Worm (Caenorhabditis elegans): ENCODE data around the gene Y47D7A.2.

The Y47D7A.2 gene

DNA sequence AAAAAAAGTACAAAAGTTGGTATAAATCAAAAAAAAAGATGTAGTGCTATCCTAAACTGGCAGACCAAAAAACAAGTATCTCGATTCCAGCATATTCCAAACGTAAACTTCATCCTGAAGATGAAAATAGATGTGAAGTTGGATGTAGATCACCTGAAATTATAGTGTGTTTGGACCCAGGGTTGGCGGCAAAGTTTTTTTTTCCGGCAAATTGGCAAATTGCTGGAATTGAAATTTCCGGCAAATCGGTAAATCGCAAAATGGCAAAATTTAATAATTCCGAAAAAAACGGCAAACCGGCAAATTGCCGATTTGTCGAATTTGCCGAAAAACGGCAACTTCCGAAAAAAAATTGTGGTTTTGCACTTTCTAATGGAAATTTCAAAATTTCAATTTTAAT is 35.6 kb upstream of the Y47D7A.2 start, which contains the start of gene F13A2.2:
TSS of gene F13A2.2 (minus strand) at position 101 of the 400 bp plus-strand sequence.
- TF ChIP-seq ztf-23 (GFP tag; IDR thresholded peaks at IDR 0.05) (no peak), klf-2 (GFP tag; conservative IDR thresholded peaks at IDR 0.05) (no peak), ref-1 (GFP tag; conservative IDR thresholded peaks at IDR 0.05) (no peak), flt-1 (GFP tag; IDR thresholded peaks at IDR 0.05) (no peak), ztf-29 (GFP tag; IDR thresholded peaks at IDR 0.05) (no peak), T22C8.4 (GFP tag; IDR thresholded peaks at IDR 0.05) (no peak), cog-1 (tag; optimal IDR thresholded peaks at IDR 0.05) (no peak), med-1 (GFP tag; optimal IDR thresholded peaks at IDR 0.05; ENCODE audit: insufficient read depth) (no peak), tab-1 (GFP tag; IDR thresholded peaks at IDR 0.05) (no peak)

ce11 chrV:4386173-4386572 is 33.9 kb upstream of the Y47D7A.2 start, which contains the start of gene F13A2.10:
Gene F13A2.10 (minus strand): TSS chrV:4386273.
- no peak for TF ChIP-seq tab-1 (GFP tag; IDR thresholded peaks at IDR 0.05)
- TF ChIP-seq ztf-23 (GFP tag; IDR thresholded peaks at IDR 0.05) = no peak
- no peak for TF ChIP-seq ref-1 (GFP tag; conservative IDR thresholded peaks at IDR 0.05)
- TF ChIP-seq flt-1 (GFP tag; IDR thresholded peaks at IDR 0.05) = no peak
- no peak for TF ChIP-seq ztf-29 (GFP tag; IDR thresholded peaks at IDR 0.05)
- no peak for TF ChIP-seq T22C8.4 (GFP tag; IDR thresholded peaks at IDR 0.05)
- no peak for TF ChIP-seq cog-1 (tag; optimal IDR thresholded peaks at IDR 0.05)
- no peak for TF ChIP-seq klf-2 (GFP tag; conservative IDR thresholded peaks at IDR 0.05)
- no peak for TF ChIP-seq med-1 (GFP tag; optimal IDR thresholded peaks at IDR 0.05; ENCODE audit: insufficient read depth)

DNA sequence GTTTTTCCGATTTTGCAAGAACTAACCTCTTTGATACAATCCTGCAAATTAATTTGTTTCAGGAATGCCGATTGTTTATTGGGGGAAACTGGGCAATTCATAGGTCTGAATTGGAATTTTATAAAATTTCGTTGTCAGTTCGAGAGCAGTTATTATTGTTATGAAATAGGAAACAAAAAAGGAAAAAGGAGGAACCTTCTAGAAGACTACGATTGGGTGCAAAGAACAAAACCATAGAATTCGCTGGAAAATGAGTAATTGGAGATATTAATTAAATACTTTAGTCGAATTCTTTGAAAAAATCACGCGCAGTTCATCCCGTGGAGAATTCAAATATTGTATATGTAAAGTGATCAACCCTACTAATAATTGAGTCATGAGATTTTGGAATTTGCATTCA is 32.7 kb upstream of the Y47D7A.2 start, which contains the start of gene F13A2.9:
TSS of gene F13A2.9 (minus strand) at position 101 of the 400 bp plus-strand sequence.
- TF ChIP-seq ztf-23 (GFP tag; IDR thresholded peaks at IDR 0.05) (no peak), tab-1 (GFP tag; IDR thresholded peaks at IDR 0.05) (no peak), klf-2 (GFP tag; conservative IDR thresholded peaks at IDR 0.05) (no peak), med-1 (GFP tag; optimal IDR thresholded peaks at IDR 0.05; ENCODE audit: insufficient read depth) (no peak), cog-1 (tag; optimal IDR thresholded peaks at IDR 0.05) (no peak), T22C8.4 (GFP tag; IDR thresholded peaks at IDR 0.05) (no peak), ref-1 (GFP tag; conservative IDR thresholded peaks at IDR 0.05) (no peak), flt-1 (GFP tag; IDR thresholded peaks at IDR 0.05) (no peak), ztf-29 (GFP tag; IDR thresholded peaks at IDR 0.05) (no peak)

DNA sequence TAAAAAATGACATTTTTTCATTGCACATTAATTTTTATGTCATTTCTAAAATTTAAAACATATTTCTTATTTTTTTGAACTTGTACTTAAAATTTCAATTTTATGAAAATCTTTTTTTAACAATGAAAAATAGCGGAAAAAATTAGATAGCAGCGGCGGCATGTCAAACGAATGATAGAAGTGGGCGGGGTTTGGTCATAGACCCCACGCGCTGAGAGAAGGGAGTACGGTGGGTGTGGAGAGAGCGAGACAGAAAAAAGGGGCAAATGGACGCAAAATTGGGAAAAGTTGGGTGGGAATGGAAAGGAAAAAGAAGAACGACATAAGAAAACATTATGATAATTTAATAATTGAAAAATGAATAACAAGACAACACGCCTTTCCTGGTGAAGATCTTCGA is 32.2 kb upstream of the Y47D7A.2 start:
- TF ChIP-seq ztf-29 (GFP tag; IDR thresholded peaks at IDR 0.05) (no peak), tab-1 (GFP tag; IDR thresholded peaks at IDR 0.05) (no peak), T22C8.4 (GFP tag; IDR thresholded peaks at IDR 0.05) (no peak), ref-1 (GFP tag; conservative IDR thresholded peaks at IDR 0.05) (no peak), med-1 (GFP tag; optimal IDR thresholded peaks at IDR 0.05; ENCODE audit: insufficient read depth) (no peak), ztf-23 (GFP tag; IDR thresholded peaks at IDR 0.05) (no peak), flt-1 (GFP tag; IDR thresholded peaks at IDR 0.05) (no peak), cog-1 (tag; optimal IDR thresholded peaks at IDR 0.05) (no peak), klf-2 (GFP tag; conservative IDR thresholded peaks at IDR 0.05) (no peak)

ce11 chrV:4396257-4396656 is 23.8 kb upstream of the Y47D7A.2 start, which contains the start of gene F13A2.3:
Gene F13A2.3 (minus strand): TSS chrV:4396357.
- no peak for TF ChIP-seq med-1 (GFP tag; optimal IDR thresholded peaks at IDR 0.05; ENCODE audit: insufficient read depth)
- no peak for TF ChIP-seq ztf-29 (GFP tag; IDR thresholded peaks at IDR 0.05)
- no peak for TF ChIP-seq flt-1 (GFP tag; IDR thresholded peaks at IDR 0.05)
- no peak for TF ChIP-seq ref-1 (GFP tag; conservative IDR thresholded peaks at IDR 0.05)
- no peak for TF ChIP-seq klf-2 (GFP tag; conservative IDR thresholded peaks at IDR 0.05)
- TF ChIP-seq cog-1 (tag; optimal IDR thresholded peaks at IDR 0.05) = no peak
- no peak for TF ChIP-seq tab-1 (GFP tag; IDR thresholded peaks at IDR 0.05)
- TF ChIP-seq T22C8.4 (GFP tag; IDR thresholded peaks at IDR 0.05) = no peak
- TF ChIP-seq ztf-23 (GFP tag; IDR thresholded peaks at IDR 0.05) = no peak

DNA sequence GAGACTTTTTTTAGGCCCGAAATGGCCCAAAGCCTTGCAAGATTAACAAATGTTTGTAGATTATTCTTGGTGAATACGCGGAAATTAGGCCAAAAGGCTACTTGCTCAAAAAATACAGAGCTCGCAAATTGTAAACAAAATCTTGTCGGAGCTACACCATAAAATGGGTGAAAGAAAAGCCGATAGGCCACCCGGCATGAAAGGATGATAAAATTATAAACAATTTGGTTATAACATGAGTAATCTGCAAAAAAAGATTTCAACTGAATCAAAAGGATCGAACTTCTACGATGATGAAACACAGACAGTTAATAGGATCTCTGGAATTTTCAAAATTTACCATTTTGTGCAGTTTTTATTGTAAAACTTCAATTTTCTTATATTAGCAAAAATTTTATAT is 21.9 kb upstream of the Y47D7A.2 start:
- TF ChIP-seq med-1 (GFP tag; optimal IDR thresholded peaks at IDR 0.05; ENCODE audit: insufficient read depth) = no peak
- TF ChIP-seq flt-1 (GFP tag; IDR thresholded peaks at IDR 0.05) = no peak
- TF ChIP-seq T22C8.4 (GFP tag; IDR thresholded peaks at IDR 0.05) = no peak
- TF ChIP-seq ztf-23 (GFP tag; IDR thresholded peaks at IDR 0.05) = no peak
- TF ChIP-seq cog-1 (tag; optimal IDR thresholded peaks at IDR 0.05) = no peak
- TF ChIP-seq ref-1 (GFP tag; conservative IDR thresholded peaks at IDR 0.05) = no peak
- TF ChIP-seq ztf-29 (GFP tag; IDR thresholded peaks at IDR 0.05) = no peak
- no peak for TF ChIP-seq tab-1 (GFP tag; IDR thresholded peaks at IDR 0.05)
- no peak for TF ChIP-seq klf-2 (GFP tag; conservative IDR thresholded peaks at IDR 0.05)

DNA sequence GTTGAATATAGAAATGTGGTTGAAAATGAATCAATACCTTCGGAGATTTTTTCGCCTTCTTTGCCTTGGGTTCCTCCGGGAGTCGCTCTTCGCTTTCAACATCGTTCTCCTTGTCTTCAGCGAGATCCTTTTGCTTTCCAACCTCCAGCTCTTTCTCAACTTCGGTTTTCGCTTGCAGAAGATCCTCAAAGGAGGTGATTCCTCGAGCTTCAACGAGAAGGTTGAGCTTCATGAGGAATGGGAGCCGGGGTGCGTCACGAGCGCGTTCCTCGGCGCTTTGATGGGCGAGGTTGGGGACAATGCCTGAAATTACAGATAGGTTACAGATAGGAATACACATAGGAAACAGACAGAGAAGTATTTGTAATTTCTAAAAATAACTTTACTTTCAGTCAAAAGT is 21.2 kb upstream of the Y47D7A.2 start:
- TF ChIP-seq flt-1 (GFP tag; IDR thresholded peaks at IDR 0.05) = no peak
- TF ChIP-seq ztf-29 (GFP tag; IDR thresholded peaks at IDR 0.05) = no peak

DNA sequence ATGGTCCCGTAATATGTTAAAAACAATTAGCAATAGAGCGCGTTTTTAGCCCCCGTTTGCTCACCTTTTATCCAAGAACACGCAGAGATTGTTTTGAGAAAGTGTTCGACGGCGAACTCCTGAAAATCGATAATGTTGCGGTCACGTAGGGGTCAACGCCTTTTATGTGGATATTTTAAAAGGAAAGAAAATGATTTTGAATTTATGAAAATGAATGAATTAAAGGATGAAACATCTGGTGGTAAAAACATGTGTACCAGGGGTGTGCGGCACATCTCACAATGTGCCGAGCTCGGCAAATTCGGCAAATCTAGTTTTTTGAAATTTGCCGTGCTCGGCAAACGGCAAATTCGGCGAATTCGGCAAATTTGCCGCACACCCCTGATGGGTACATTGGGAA is 20.0 kb upstream of the Y47D7A.2 start, which contains the start of gene F13A2.4:
TSS of gene F13A2.4 (minus strand) at position 101 of the 400 bp plus-strand sequence.
- TF ChIP-seq tab-1 (GFP tag; IDR thresholded peaks at IDR 0.05) = no peak
- TF ChIP-seq ref-1 (GFP tag; conservative IDR thresholded peaks at IDR 0.05) = no peak
- no peak for TF ChIP-seq T22C8.4 (GFP tag; IDR thresholded peaks at IDR 0.05)
- TF ChIP-seq med-1 (GFP tag; optimal IDR thresholded peaks at IDR 0.05; ENCODE audit: insufficient read depth) = no peak
- TF ChIP-seq ztf-29 (GFP tag; IDR thresholded peaks at IDR 0.05) = no peak
- no peak for TF ChIP-seq cog-1 (tag; optimal IDR thresholded peaks at IDR 0.05)
- no peak for TF ChIP-seq klf-2 (GFP tag; conservative IDR thresholded peaks at IDR 0.05)
- no peak for TF ChIP-seq ztf-23 (GFP tag; IDR thresholded peaks at IDR 0.05)
- TF ChIP-seq flt-1 (GFP tag; IDR thresholded peaks at IDR 0.05) = no peak

DNA sequence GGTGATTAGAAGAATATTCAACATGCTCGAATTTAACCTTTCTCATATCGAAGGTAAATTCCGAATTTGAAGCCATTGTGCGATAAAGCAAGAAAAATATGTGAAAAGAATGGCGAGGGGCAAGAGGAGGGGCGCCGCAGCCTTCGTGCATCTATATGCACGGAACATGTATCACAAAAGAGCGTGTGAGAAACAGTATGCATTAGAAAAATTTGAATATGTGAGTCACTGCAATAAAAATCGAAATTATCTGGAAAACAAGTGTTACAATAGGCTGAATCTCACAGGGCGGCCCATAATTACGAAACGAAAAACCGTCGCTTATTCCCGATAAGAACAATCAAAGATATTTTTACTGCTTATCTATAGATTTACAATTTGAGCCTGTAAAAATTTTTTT is 18.2 kb upstream of the Y47D7A.2 start, which contains the start of gene F13A2.5:
TSS of gene F13A2.5 (minus strand) at position 101 of the 400 bp plus-strand sequence.
- no peak for TF ChIP-seq cog-1 (tag; optimal IDR thresholded peaks at IDR 0.05)
- no peak for TF ChIP-seq ztf-29 (GFP tag; IDR thresholded peaks at IDR 0.05)
- no peak for TF ChIP-seq tab-1 (GFP tag; IDR thresholded peaks at IDR 0.05)
- no peak for TF ChIP-seq med-1 (GFP tag; optimal IDR thresholded peaks at IDR 0.05; ENCODE audit: insufficient read depth)
- TF ChIP-seq ref-1 (GFP tag; conservative IDR thresholded peaks at IDR 0.05) = no peak
- no peak for TF ChIP-seq T22C8.4 (GFP tag; IDR thresholded peaks at IDR 0.05)
- TF ChIP-seq klf-2 (GFP tag; conservative IDR thresholded peaks at IDR 0.05) = no peak
- no peak for TF ChIP-seq ztf-23 (GFP tag; IDR thresholded peaks at IDR 0.05)
- no peak for TF ChIP-seq flt-1 (GFP tag; IDR thresholded peaks at IDR 0.05)

DNA sequence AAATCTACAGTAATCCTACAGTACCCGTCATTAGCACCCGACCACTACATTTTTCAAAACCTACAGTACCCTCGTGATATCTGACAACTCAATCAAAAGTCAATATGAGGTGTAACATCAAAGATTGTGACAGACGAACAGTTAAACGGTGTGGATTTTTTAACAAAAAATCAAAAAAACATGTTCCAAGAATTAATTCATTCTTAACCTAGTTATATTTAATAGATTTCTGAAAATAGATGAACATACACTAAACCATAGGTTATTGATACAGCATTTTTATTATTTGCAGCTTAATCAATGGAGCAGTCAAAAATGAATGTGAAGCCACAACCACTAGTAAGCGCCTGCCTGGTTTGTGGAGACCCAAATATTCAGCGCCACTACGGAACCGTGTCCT is 12.6 kb upstream of the Y47D7A.2 start, which contains the start of gene nhr-118:
TSS of gene nhr-118 (plus strand) at position 301 of the 400 bp plus-strand sequence.
- TF ChIP-seq cog-1 (tag; optimal IDR thresholded peaks at IDR 0.05) (no peak), flt-1 (GFP tag; IDR thresholded peaks at IDR 0.05) (no peak)
